Worm (Caenorhabditis elegans): ENCODE results near the gene mrps-34.
A peak's percentile ranks its signal among the peaks of the same experiment; 100 is the strongest.

DNA sequence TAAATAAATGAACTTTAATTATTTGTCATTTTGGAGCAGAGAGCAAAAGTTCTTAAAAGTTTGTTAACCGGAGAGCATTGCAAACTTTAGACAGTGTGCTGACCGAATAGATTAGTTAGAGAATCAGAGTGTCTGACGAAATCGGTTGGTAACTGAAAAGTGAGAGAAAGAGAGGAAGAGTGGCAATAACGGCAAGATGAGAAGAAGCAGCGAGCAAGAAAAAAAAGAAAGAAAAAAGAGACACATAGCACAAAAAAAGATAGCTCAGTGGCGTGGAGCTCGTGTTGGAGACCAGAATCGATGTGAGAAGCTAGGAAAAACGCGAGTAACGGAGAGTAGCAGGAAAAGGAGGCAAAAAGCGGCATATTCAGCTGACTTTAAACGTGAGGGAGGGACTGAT is 37.9 kb downstream of the mrps-34 start:
- TF ChIP-seq egl-27 (tag; optimal IDR thresholded peaks at IDR 0.05) (peak; percentile 14), skn-1 (tag; optimal IDR thresholded peaks at IDR 0.05) (no peak), mbf-1 (tag; optimal IDR thresholded peaks at IDR 0.05) (no peak), snpc-4 (tag; optimal IDR thresholded peaks at IDR 0.05) (no peak), unc-39 (tag; optimal IDR thresholded peaks at IDR 0.05) (no peak), mdl-1 (tag; optimal IDR thresholded peaks at IDR 0.05) (peak in 1 of 2 experiments; percentile 39)
